Worm (Caenorhabditis elegans) whole organism, midembryonic: Measurements from ENCODE around the gene F48G7.9.

Source experiments
- T22C8.4 ChIP-seq: fragments of 200-800 bp; sonication (Bioruptor generic); IDR thresholded peaks from 2 replicates; pipeline ENCODE4 v1.3.6; 2022; ENCODE audit warnings: missing genetic modification characterization, missing compliant biosample characterization
- cog-1 ChIP-seq: sonication (generic microtip); optimal IDR thresholded peaks from 2 replicates; lab custom pipeline; 2016; ENCODE audit warnings: missing genetic modification characterization, missing compliant biosample characterization
- flt-1 ChIP-seq: fragments of 200-800 bp; sonication (Bioruptor generic); IDR thresholded peaks from 2 replicates; pipeline ENCODE4 v1.3.6; 2022; ENCODE audit warnings: missing genetic modification characterization, missing compliant biosample characterization
- klf-2 ChIP-seq: fragments of 200-800 bp; sonication (Bioruptor generic); conservative IDR thresholded peaks from 2 replicates; pipeline ENCODE4 v1.3.6; 2022; ENCODE audit warnings: missing genetic modification reagents, missing genetic modification characterization, missing compliant biosample characterization
- med-1 ChIP-seq: sonication (generic microtip); optimal IDR thresholded peaks from 2 replicates; lab custom pipeline; 2017; ENCODE audit warnings: missing genetic modification characterization, mild to moderate bottlenecking, missing compliant biosample characterization, antibody characterized with exemption, missing genetic modification reagents; ENCODE audit not compliant: insufficient read depth
- ref-1 ChIP-seq: fragments of 200-800 bp; sonication (Bioruptor generic); conservative IDR thresholded peaks from 2 replicates; pipeline ENCODE4 v1.3.6; 2022; ENCODE audit warnings: missing genetic modification reagents, missing genetic modification characterization, missing compliant biosample characterization
- tab-1 ChIP-seq: fragments of 200-800 bp; sonication (Bioruptor generic); IDR thresholded peaks from 2 replicates; pipeline ENCODE4 v1.3.6; 2022; ENCODE audit warnings: missing genetic modification characterization, missing compliant biosample characterization
- ztf-23 ChIP-seq: fragments of 200-800 bp; sonication (Bioruptor generic); IDR thresholded peaks from 2 replicates; pipeline ENCODE4 v1.3.6; 2022; ENCODE audit warnings: missing genetic modification reagents, missing genetic modification characterization, missing compliant biosample characterization
- ztf-29 ChIP-seq: fragments of 200-800 bp; sonication (Bioruptor generic); IDR thresholded peaks from 2 replicates; pipeline ENCODE4 v1.3.6; 2022; ENCODE audit warnings: missing genetic modification reagents, missing genetic modification characterization, missing compliant biosample characterization

F48G7.9 gene

ce11 chrV:609671-610070, 18.8 kb downstream of the F48G7.9 start, which contains the start of gene srlf-36:
Gene srlf-36 (minus strand): TSS chrV:609771.
- TF ChIP-seq ref-1 = no peak
- no peak for TF ChIP-seq ztf-29 (GFP tag; lab: Robert Waterston, UW)
- TF ChIP-seq tab-1 (GFP tag; lab: Robert Waterston, UW) = no peak
- no peak for TF ChIP-seq T22C8.4
- TF ChIP-seq med-1 = no peak
- no peak for TF ChIP-seq ztf-23 (GFP tag; lab: Robert Waterston, UW)
- no peak for TF ChIP-seq cog-1 (tag; lab: Kevin White, UChicago)
- no peak for TF ChIP-seq klf-2 (GFP tag; lab: Robert Waterston, UW)
- TF ChIP-seq flt-1 (GFP tag; lab: Robert Waterston, UW) = no peak

ce11 chrV:608844-609243, 19.6 kb downstream of the F48G7.9 start, which contains the start of gene srw-109:
Gene srw-109 (minus strand): TSS chrV:608944.
- no peak for TF ChIP-seq ztf-29 (GFP tag; lab: Robert Waterston, UW)
- TF ChIP-seq cog-1 (tag; lab: Kevin White, UChicago) = no peak
- TF ChIP-seq T22C8.4 = no peak
- no peak for TF ChIP-seq ref-1
- TF ChIP-seq flt-1 (GFP tag; lab: Robert Waterston, UW) = no peak
- TF ChIP-seq med-1 = no peak
- no peak for TF ChIP-seq ztf-23 (GFP tag; lab: Robert Waterston, UW)
- no peak for TF ChIP-seq klf-2 (GFP tag; lab: Robert Waterston, UW)
- no peak for TF ChIP-seq tab-1 (GFP tag; lab: Robert Waterston, UW)

- TF ChIP-seq T22C8.4 (no peak), tab-1 (GFP tag; lab: Robert Waterston, UW) (no peak), flt-1 (GFP tag; lab: Robert Waterston, UW) (no peak), cog-1 (tag; lab: Kevin White, UChicago) (no peak), ref-1 (no peak), ztf-29 (GFP tag; lab: Robert Waterston, UW) (no peak), med-1 (no peak), ztf-23 (GFP tag; lab: Robert Waterston, UW) (no peak), klf-2 (GFP tag; lab: Robert Waterston, UW) (no peak)
These were observed 24.3 kb downstream of the F48G7.9 start, which contains the start of gene srlf-37 for ce11 chrV:604105-604504. Gene srlf-37 (minus strand): TSS chrV:604205.

ce11 chrV:600231-600630, 28.2 kb downstream of the F48G7.9 start, which contains the start of gene nhr-251:
Gene nhr-251 (plus strand): TSS chrV:600531.
- TF ChIP-seq cog-1 (tag; lab: Kevin White, UChicago) = no peak
- TF ChIP-seq T22C8.4 = no peak
- TF ChIP-seq med-1 = no peak
- TF ChIP-seq ztf-23 (GFP tag; lab: Robert Waterston, UW) = no peak
- no peak for TF ChIP-seq tab-1 (GFP tag; lab: Robert Waterston, UW)
- no peak for TF ChIP-seq ref-1
- no peak for TF ChIP-seq ztf-29 (GFP tag; lab: Robert Waterston, UW)
- TF ChIP-seq klf-2 (GFP tag; lab: Robert Waterston, UW) = no peak
- TF ChIP-seq flt-1 (GFP tag; lab: Robert Waterston, UW) = no peak

- TF ChIP-seq ztf-23 (GFP tag; lab: Robert Waterston, UW) (no peak), tab-1 (GFP tag; lab: Robert Waterston, UW) (no peak), T22C8.4 (no peak), klf-2 (GFP tag; lab: Robert Waterston, UW) (no peak), med-1 (no peak), ref-1 (no peak), cog-1 (tag; lab: Kevin White, UChicago) (no peak), flt-1 (GFP tag; lab: Robert Waterston, UW) (no peak), ztf-29 (GFP tag; lab: Robert Waterston, UW) (no peak)
These were observed 28.6 kb downstream of the F48G7.9 start for ce11 chrV:599783-600182.

ce11 chrV:598626-599025, 29.8 kb downstream of the F48G7.9 start:
- TF ChIP-seq klf-2 (GFP tag; lab: Robert Waterston, UW) (no peak), ztf-23 (GFP tag; lab: Robert Waterston, UW) (no peak), flt-1 (GFP tag; lab: Robert Waterston, UW) (no peak), cog-1 (tag; lab: Kevin White, UChicago) (no peak), tab-1 (GFP tag; lab: Robert Waterston, UW) (no peak), med-1 (no peak), ztf-29 (GFP tag; lab: Robert Waterston, UW) (no peak), T22C8.4 (no peak), ref-1 (no peak)

ce11 chrV:597823-598222, 30.6 kb downstream of the F48G7.9 start:
- TF ChIP-seq klf-2 (GFP tag; lab: Robert Waterston, UW) (no peak), cog-1 (tag; lab: Kevin White, UChicago) (no peak), flt-1 (GFP tag; lab: Robert Waterston, UW) (no peak), ztf-23 (GFP tag; lab: Robert Waterston, UW) (no peak), tab-1 (GFP tag; lab: Robert Waterston, UW) (no peak), med-1 (no peak), ref-1 (no peak), T22C8.4 (no peak), ztf-29 (GFP tag; lab: Robert Waterston, UW) (no peak)

ce11 chrV:596923-597322, 31.5 kb downstream of the F48G7.9 start:
- TF ChIP-seq klf-2 (GFP tag; lab: Robert Waterston, UW) = no peak
- no peak for TF ChIP-seq flt-1 (GFP tag; lab: Robert Waterston, UW)
- TF ChIP-seq ref-1 = no peak
- no peak for TF ChIP-seq ztf-23 (GFP tag; lab: Robert Waterston, UW)
- no peak for TF ChIP-seq tab-1 (GFP tag; lab: Robert Waterston, UW)

ce11 chrV:592959-593358, 35.5 kb downstream of the F48G7.9 start, which contains the start of gene ZK488.5:
Gene ZK488.5 (plus strand): TSS chrV:593259.
- TF ChIP-seq ztf-29 (GFP tag; lab: Robert Waterston, UW) = no peak
- TF ChIP-seq ztf-23 (GFP tag; lab: Robert Waterston, UW) = no peak
- no peak for TF ChIP-seq med-1
- no peak for TF ChIP-seq ref-1
- no peak for TF ChIP-seq cog-1 (tag; lab: Kevin White, UChicago)
- TF ChIP-seq klf-2 (GFP tag; lab: Robert Waterston, UW) = no peak
- no peak for TF ChIP-seq flt-1 (GFP tag; lab: Robert Waterston, UW)
- no peak for TF ChIP-seq tab-1 (GFP tag; lab: Robert Waterston, UW)
- TF ChIP-seq T22C8.4 = no peak

- no peak for TF ChIP-seq ref-1
- no peak for TF ChIP-seq klf-2 (GFP tag; lab: Robert Waterston, UW)
- no peak for TF ChIP-seq ztf-29 (GFP tag; lab: Robert Waterston, UW)
These were observed 38.2 kb downstream of the F48G7.9 start, which contains the start of gene ZK488.6 for ce11 chrV:590182-590581. Gene ZK488.6 (plus strand): TSS chrV:590482.
